Fruit fly (Drosophila melanogaster) whole organism, embryonic: ENCODE data around the gene CG5056.

Experiments
- CG14860 ChIP-seq: fragments of 200-800 bp; sonication (Bioruptor generic); IDR thresholded peaks from 3 replicates; pipeline ENCODE4 v1.3.6; 2022; ENCODE audit warnings: missing biosample characterization, missing genetic modification characterization; ENCODE audit not compliant: partially characterized antibody
- CHES-1-like ChIP-seq: fragments of 200-800 bp; sonication (Bioruptor generic); optimal IDR thresholded peaks from 2 replicates; lab custom pipeline; 2016; ENCODE audit warnings: missing biosample characterization, missing genetic modification characterization
- CTCF ChIP-seq: fragments of 200-800 bp; sonication (Bioruptor generic); optimal IDR thresholded peaks from 2 replicates; lab custom pipeline; 2017; ENCODE audit warnings: missing biosample characterization, mild to moderate bottlenecking, missing genetic modification characterization, moderate library complexity
- cad ChIP-seq: fragments of >200 bp; optimal IDR thresholded peaks from 2 replicates; lab custom pipeline; 2017; ENCODE audit warnings: missing biosample characterization, missing genetic modification characterization
- chif ChIP-seq, 2 experiments: fragments of 200-800 bp; sonication (Bioruptor generic); optimal IDR thresholded peaks; 3 replicates each; lab custom pipeline; 2016; ENCODE audit warnings: missing biosample characterization in 2 of 2, missing genetic modification characterization in 2 of 2
- inv ChIP-seq: fragments of 200-800 bp; sonication (Bioruptor generic); IDR thresholded peaks from 2 replicates; pipeline ENCODE4 v1.3.6; 2022; ENCODE audit warnings: missing biosample characterization, missing genetic modification characterization; ENCODE audit not compliant: partially characterized antibody
- psq ChIP-seq: fragments of 200-800 bp; sonication (Bioruptor generic); optimal IDR thresholded peaks from 2 replicates; lab custom pipeline; 2017; ENCODE audit warnings: missing biosample characterization, missing genetic modification characterization
- stwl ChIP-seq: fragments of 200-800 bp; sonication (Bioruptor generic); optimal IDR thresholded peaks from 3 replicates; lab custom pipeline; 2018; ENCODE audit warnings: missing biosample characterization, mild to moderate bottlenecking, missing genetic modification characterization, moderate library complexity
- trem ChIP-seq: fragments of 200-800 bp; optimal IDR thresholded peaks from 3 replicates; lab custom pipeline; 2019; ENCODE audit warnings: missing biosample characterization, mild to moderate bottlenecking, missing genetic modification characterization, moderate library complexity
- zfh2 ChIP-seq: fragments of 200-800 bp; sonication (Bioruptor generic); optimal IDR thresholded peaks from 2 replicates; lab custom pipeline; 2016; ENCODE audit warnings: missing biosample characterization, missing genetic modification characterization

dm6 chr2L:10396488-10396824 is 30.0 kb downstream of the CG5056 start, which contains the start of gene Cnot4:
- TF ChIP-seq psq (GFP tag; lab: Kevin White, UChicago) (no peak), inv (GFP tag; lab: Robert Waterston, UW) (0 out of 2 replicates have a peak, but pooled peaks have one; percentile 30), trem (tag; lab: Kevin White, UChicago) (peak; percentile 38), CTCF (GFP tag; lab: Kevin White, UChicago) (no peak), stwl (tag; lab: Kevin White, UChicago) (no peak), zfh2 (GFP tag; lab: Kevin White, UChicago) (no peak), chif (GFP tag; optimal IDR thresholded peaks at IDR 0.05; lab: Kevin White, UChicago) (no peak), CHES-1-like (no peak), cad (no peak), CG14860 (GFP tag; lab: Robert Waterston, UW) (no peak)
